Worm (Caenorhabditis elegans) whole organism, early embryonic: Measurements from ENCODE around the gene F28H6.6.

Source experiments
- ama-1 ChIP-seq: fragments of 150-350 bp; optimal IDR thresholded peaks from 2 replicates; lab custom pipeline; 2014
- ceh-13 ChIP-seq: fragments of 200-800 bp; sonication (Bioruptor generic); optimal IDR thresholded peaks from 2 replicates; lab custom pipeline; 2018; ENCODE audit warnings: mild to moderate bottlenecking, missing genetic modification characterization, missing compliant biosample characterization
- flt-1 ChIP-seq: fragments of 200-800 bp; sonication (Bioruptor generic); IDR thresholded peaks from 2 replicates; pipeline ENCODE4 v1.3.6; 2022; ENCODE audit warnings: missing genetic modification characterization, missing compliant biosample characterization
- hnd-1 ChIP-seq: sonication (generic microtip); optimal IDR thresholded peaks from 2 replicates; lab custom pipeline; 2016; ENCODE audit warnings: missing genetic modification characterization, missing compliant biosample characterization
- scrt-1 ChIP-seq: fragments of 200-800 bp; sonication (Bioruptor generic); IDR thresholded peaks from 2 replicates; pipeline ENCODE4 v1.3.6; 2022; ENCODE audit warnings: missing genetic modification characterization, missing compliant biosample characterization
- tbx-11 ChIP-seq: fragments of 200-800 bp; sonication (Bioruptor generic); IDR thresholded peaks from 2 replicates; pipeline ENCODE4 v1.3.6; 2022; ENCODE audit warnings: missing genetic modification characterization, missing compliant biosample characterization

ce11 chrX:14090089-14090488 lies 35.6 kb downstream of the F28H6.6 start, which contains the start of gene dsl-4:
- TF ChIP-seq ceh-13 (no peak), flt-1 (GFP tag; lab: Robert Waterston, UW) (no peak), ama-1 (lab: Kevin White, UChicago) (no peak), hnd-1 (tag; lab: Kevin White, UChicago) (no peak), tbx-11 (GFP tag; lab: Robert Waterston, UW) (no peak), scrt-1 (GFP tag; lab: Robert Waterston, UW) (no peak)
